Fruit fly (Drosophila melanogaster): Measurements from ENCODE around the gene CG17672.
A peak's percentile ranks its signal among the peaks of the same experiment; 100 is the strongest.

CG17672 gene

DNA sequence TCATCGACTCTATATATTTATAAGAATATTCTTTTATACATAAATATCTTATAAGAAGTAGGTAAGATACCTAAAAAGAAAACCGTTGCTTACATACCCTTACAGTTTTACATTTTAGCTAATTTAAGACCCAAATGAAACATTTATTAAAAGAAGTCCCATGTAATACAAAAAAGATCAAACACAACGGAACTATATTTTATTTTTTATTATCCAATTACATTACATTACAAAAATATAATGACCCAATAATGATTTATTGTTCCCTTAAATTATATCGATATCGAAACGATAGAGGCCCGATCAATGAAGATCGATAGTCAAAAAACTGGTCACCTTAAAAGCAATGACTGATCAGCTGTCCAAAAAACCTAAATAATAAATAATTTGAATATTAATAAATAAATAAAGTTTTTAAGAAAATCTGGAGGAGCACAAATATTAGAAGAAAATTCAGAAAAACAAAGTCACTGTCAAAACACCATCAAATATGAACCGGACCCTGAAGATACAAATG is 20.8 kb upstream of the CG17672 start (continued):
- no peak for TF ChIP-seq CG8944 (GFP tag; optimal IDR thresholded peaks at IDR 0.05)
- TF ChIP-seq CG17359 (tag; optimal IDR thresholded peaks at IDR 0.05) = no peak
- TF ChIP-seq nom (GFP tag; optimal IDR thresholded peaks at IDR 0.05) = no peak
- TF ChIP-seq nerfin-2 (GFP tag; IDR thresholded peaks at IDR 0.05; ENCODE audit: partially characterized antibody) = peak; percentile 49
- no peak for TF ChIP-seq CG34422 (GFP tag; IDR thresholded peaks at IDR 0.05)
- TF ChIP-seq amos (GFP tag; IDR thresholded peaks at IDR 0.05; ENCODE audit: partially characterized antibody) = peak; percentile 71
- 0 out of 2 replicates have a peak, but pooled peaks have one; percentile 17 for TF ChIP-seq CG31441 (GFP tag; IDR thresholded peaks at IDR 0.05)
- no peak for TF ChIP-seq CG10543 (GFP tag; optimal IDR thresholded peaks at IDR 0.05)
- no peak for TF ChIP-seq B-H2 (GFP tag; optimal IDR thresholded peaks at IDR 0.05)
- no peak for TF ChIP-seq NC2α (GFP tag; optimal IDR thresholded peaks at IDR 0.05)
- no peak for TF ChIP-seq twi (tag; optimal IDR thresholded peaks at IDR 0.05)
- no peak for TF ChIP-seq CG7357 (GFP tag; IDR thresholded peaks at IDR 0.05)
- TF ChIP-seq fd64A (GFP tag; optimal IDR thresholded peaks at IDR 0.05) = no peak
- peak; percentile 48 for TF ChIP-seq MBD-R2 (GFP tag; IDR thresholded peaks at IDR 0.05)
- no peak for TF ChIP-seq bab2 (GFP tag; optimal IDR thresholded peaks at IDR 0.05)
- no peak for TF ChIP-seq sr (GFP tag; IDR thresholded peaks at IDR 0.05)
- no peak for TF ChIP-seq CG6854 (GFP tag; optimal IDR thresholded peaks at IDR 0.05)
- TF ChIP-seq CG14667 (GFP tag; IDR thresholded peaks at IDR 0.05) = no peak
- TF ChIP-seq CG7556 (GFP tag; optimal IDR thresholded peaks at IDR 0.05) = no peak
- no peak for TF ChIP-seq wdn (GFP tag; IDR thresholded peaks at IDR 0.05)
- TF ChIP-seq maf-S (GFP tag; optimal IDR thresholded peaks at IDR 0.05) = no peak
- no peak for TF ChIP-seq cato (GFP tag; optimal IDR thresholded peaks at IDR 0.05; ENCODE audit: borderline replicate concordance)
- peak; percentile 67 for TF ChIP-seq zen (tag; optimal IDR thresholded peaks at IDR 0.05)
- TF ChIP-seq CG16863 (GFP tag; optimal IDR thresholded peaks at IDR 0.05) = no peak
- TF ChIP-seq CG8924 (tag; optimal IDR thresholded peaks at IDR 0.05) = no peak
- no peak for TF ChIP-seq CG15601 (tag; optimal IDR thresholded peaks at IDR 0.05)
- TF ChIP-seq CG9932 (GFP tag; IDR thresholded peaks at IDR 0.05) = no peak
- TF ChIP-seq HLH3B (GFP tag; IDR thresholded peaks at IDR 0.05) = no peak
- TF ChIP-seq Ptx1 (GFP tag; IDR thresholded peaks at IDR 0.05) = no peak
- TF ChIP-seq tx (GFP tag; optimal IDR thresholded peaks at IDR 0.05) = no peak
- TF ChIP-seq slou (GFP tag; optimal IDR thresholded peaks at IDR 0.05) = no peak
- TF ChIP-seq pb (GFP tag; optimal IDR thresholded peaks at IDR 0.05) = no peak
- TF ChIP-seq CG34376 (GFP tag; optimal IDR thresholded peaks at IDR 0.05) = no peak
- no peak for TF ChIP-seq gcm2 (GFP tag; optimal IDR thresholded peaks at IDR 0.05)
- no peak for TF ChIP-seq CG4404 (GFP tag; IDR thresholded peaks at IDR 0.05)
- TF ChIP-seq CG10267 (tag; optimal IDR thresholded peaks at IDR 0.05) = peak; percentile 35
- TF ChIP-seq CG30431 (GFP tag; optimal IDR thresholded peaks at IDR 0.05) = no peak
- TF ChIP-seq pros (GFP tag; optimal IDR thresholded peaks at IDR 0.05) = no peak
- TF ChIP-seq ttk (GFP tag; IDR thresholded peaks at IDR 0.05) = no peak
- no peak for TF ChIP-seq da (GFP tag; optimal IDR thresholded peaks at IDR 0.05)
- TF ChIP-seq CG4328 (GFP tag; optimal IDR thresholded peaks at IDR 0.05) = no peak
- TF ChIP-seq Usf (GFP tag; optimal IDR thresholded peaks at IDR 0.05) = no peak
- peak; percentile 80 for TF ChIP-seq bbx (GFP tag; IDR thresholded peaks at IDR 0.05; ENCODE audit: partially characterized antibody)
- no peak for TF ChIP-seq MESR4 (GFP tag; optimal IDR thresholded peaks at IDR 0.05)
- no peak for TF ChIP-seq CG3163 (GFP tag; optimal IDR thresholded peaks at IDR 0.05)
- no peak for TF ChIP-seq CG9437 (GFP tag; optimal IDR thresholded peaks at IDR 0.05)
- peak in 1 of 2 experiments; percentile 81 for TF ChIP-seq crp (GFP tag; optimal IDR thresholded peaks at IDR 0.05)
- TF ChIP-seq C15 (GFP tag; IDR thresholded peaks at IDR 0.05) = no peak
- no peak for TF ChIP-seq CG3726 (GFP tag; IDR thresholded peaks at IDR 0.05)
- no peak for TF ChIP-seq CG9215 (GFP tag; IDR thresholded peaks at IDR 0.05)

Data from whole organism, embryonic.